Worm (Caenorhabditis elegans) whole organism, L2 larva: ENCODE measurements around the gene F10E9.5.
"Not testable (repeated sequence)": the region's sequence is repeated elsewhere in the genome, so short reads cannot be mapped to it uniquely, and the experiment has no call there.

Experiments
- C34F6.9 ChIP-seq: fragments of 150-350 bp; optimal IDR thresholded peaks from 2 replicates; lab custom pipeline; 2014; ENCODE audit warnings: missing biosample characterization, missing genetic modification characterization
- F13H6.1 ChIP-seq: sonication (generic microtip); optimal IDR thresholded peaks from 2 replicates; lab custom pipeline; 2016; ENCODE audit warnings: missing genetic modification characterization, missing compliant biosample characterization
- R02D3.7 ChIP-seq: fragments of 150-350 bp; optimal IDR thresholded peaks from 2 replicates; lab custom pipeline; 2014; ENCODE audit warnings: missing biosample characterization, missing genetic modification characterization
- Y55F3AM.14 ChIP-seq: fragments of 200-800 bp; sonication (Bioruptor generic); optimal IDR thresholded peaks from 2 replicates; lab custom pipeline; 2018; ENCODE audit warnings: mild to moderate bottlenecking, missing genetic modification characterization, missing compliant biosample characterization
- ZK546.5 ChIP-seq: sonication (generic microtip); optimal IDR thresholded peaks from 2 replicates; lab custom pipeline; 2017; ENCODE audit warnings: missing biosample characterization, missing genetic modification characterization
- alr-1 ChIP-seq: fragments of 150-350 bp; optimal IDR thresholded peaks from 2 replicates; lab custom pipeline; 2014; ENCODE audit warnings: missing biosample characterization, missing genetic modification characterization
- ama-1 ChIP-seq: fragments of 150-350 bp; optimal IDR thresholded peaks from 2 replicates; lab custom pipeline; 2018; ENCODE audit warnings: inconsistent platforms
- ceh-82 ChIP-seq: fragments of 150-350 bp; optimal IDR thresholded peaks from 2 replicates; lab custom pipeline; 2014; ENCODE audit warnings: missing biosample characterization, missing genetic modification characterization
- crh-2 ChIP-seq: sonication (generic microtip); optimal IDR thresholded peaks from 2 replicates; lab custom pipeline; 2017; ENCODE audit warnings: missing biosample characterization, missing genetic modification characterization
- dmd-4 ChIP-seq: sonication (generic microtip); optimal IDR thresholded peaks from 2 replicates; lab custom pipeline; 2017; ENCODE audit warnings: missing biosample characterization, missing genetic modification characterization
- egl-27 ChIP-seq: sonication (generic microtip); optimal IDR thresholded peaks from 3 replicates; lab custom pipeline; 2017; ENCODE audit warnings: missing biosample characterization, missing genetic modification reagents, missing genetic modification characterization
- elt-3 ChIP-seq: sonication (generic microtip); optimal IDR thresholded peaks from 2 replicates; lab custom pipeline; 2017; ENCODE audit warnings: missing biosample characterization, missing genetic modification characterization
- fos-1 ChIP-seq: fragments of 150-350 bp; optimal IDR thresholded peaks from 2 replicates; lab custom pipeline; 2014; ENCODE audit warnings: missing biosample characterization, missing genetic modification characterization
- lin-11 ChIP-seq: fragments of 150-350 bp; sonication (generic microtip); optimal IDR thresholded peaks from 2 replicates; lab custom pipeline; 2014; ENCODE audit warnings: missing biosample characterization, missing genetic modification characterization, inconsistent platforms, mixed read lengths
- lin-13 ChIP-seq: fragments of 150-350 bp; optimal IDR thresholded peaks from 2 replicates; lab custom pipeline; 2014; ENCODE audit warnings: missing biosample characterization, missing genetic modification reagents, missing genetic modification characterization
- lin-39 ChIP-seq: fragments of 150-350 bp; optimal IDR thresholded peaks from 2 replicates; lab custom pipeline; 2014; ENCODE audit warnings: missing biosample characterization, missing genetic modification reagents, missing genetic modification characterization
- lsy-2 ChIP-seq, 2 experiments: fragments of 150-350 bp in 1 of 2; sonication (generic microtip) in 1 of 2; optimal IDR thresholded peaks; 2 replicates each; lab custom pipeline; 2014 to 2017; ENCODE audit warnings: missing biosample characterization in 2 of 2, missing genetic modification characterization in 2 of 2
- mbf-1 ChIP-seq: sonication (generic microtip); optimal IDR thresholded peaks from 2 replicates; lab custom pipeline; 2017; ENCODE audit warnings: missing biosample characterization, missing genetic modification characterization
- mdl-1 ChIP-seq, 2 experiments: fragments of 150-350 bp in 1 of 2; sonication (generic microtip) in 1 of 2; optimal IDR thresholded peaks; 2 replicates each; lab custom pipeline; 2017; ENCODE audit warnings: missing biosample characterization in 2 of 2, missing genetic modification characterization in 2 of 2
- nhr-129 ChIP-seq: fragments of 150-350 bp; optimal IDR thresholded peaks from 2 replicates; lab custom pipeline; 2014; ENCODE audit warnings: missing biosample characterization, missing genetic modification characterization
- nhr-23 ChIP-seq: fragments of 150-350 bp; optimal IDR thresholded peaks from 2 replicates; lab custom pipeline; 2014; ENCODE audit warnings: missing biosample characterization, missing genetic modification reagents, missing genetic modification characterization
- peb-1 ChIP-seq: fragments of 150-350 bp; optimal IDR thresholded peaks from 2 replicates; lab custom pipeline; 2014; ENCODE audit warnings: missing biosample characterization, missing genetic modification characterization
- sem-4 ChIP-seq: fragments of 150-350 bp; optimal IDR thresholded peaks from 2 replicates; lab custom pipeline; 2014; ENCODE audit warnings: missing biosample characterization, missing genetic modification reagents, missing genetic modification characterization
- skn-1 ChIP-seq: sonication (generic microtip); optimal IDR thresholded peaks from 2 replicates; lab custom pipeline; 2017; ENCODE audit warnings: missing biosample characterization, missing genetic modification characterization
- sma-3 ChIP-seq: sonication (generic microtip); optimal IDR thresholded peaks from 2 replicates; lab custom pipeline; 2016; ENCODE audit warnings: missing genetic modification reagents, missing genetic modification characterization, missing compliant biosample characterization
- sma-9 ChIP-seq, 2 experiments: fragments of 150-350 bp in 1 of 2; sonication (generic microtip) in 1 of 2; optimal IDR thresholded peaks; 2 replicates each; lab custom pipeline; 2014 to 2016; ENCODE audit warnings: missing genetic modification characterization in 2 of 2, mild to moderate bottlenecking in 1 of 2, missing biosample characterization in 1 of 2, missing compliant biosample characterization in 1 of 2, missing genetic modification reagents in 1 of 2, moderate library complexity in 1 of 2
- ztf-4 ChIP-seq: fragments of 150-350 bp; optimal IDR thresholded peaks from 2 replicates; lab custom pipeline; 2014; ENCODE audit warnings: missing biosample characterization, missing genetic modification characterization

The F10E9.5 gene

ce11 chrIII:8325574-8326513 lies 18.5 kb downstream of the F10E9.5 start, which contains the start of gene ZC262.13:
TSS of gene ZC262.13 (plus strand) at chrIII:8326214.
- TF ChIP-seq R02D3.7 (tag; lab: Kevin White, UChicago) = no peak
- no peak for TF ChIP-seq lin-13 (GFP tag; lab: Kevin White, UChicago)
- TF ChIP-seq fos-1 (tag; lab: Kevin White, UChicago) = peak; percentile 36
- TF ChIP-seq lsy-2 (tag; optimal IDR thresholded peaks at IDR 0.05; lab: Kevin White, UChicago) = no peak
- no peak for TF ChIP-seq nhr-23 (tag; lab: Kevin White, UChicago)
- no peak for TF ChIP-seq nhr-129 (tag; lab: Kevin White, UChicago)
- no peak for TF ChIP-seq sma-3 (GFP tag; lab: Kevin White, UChicago)
- TF ChIP-seq ZK546.5 (tag; lab: Kevin White, UChicago) = no peak

- TF ChIP-seq mbf-1 (tag; lab: Kevin White, UChicago) = no peak
These were observed 23.8 kb downstream of the F10E9.5 start, which contains the start of gene iglr-2 for ce11 chrIII:8331211-8331610. TSS of gene iglr-2 (minus strand) at chrIII:8331311.

- no peak for TF ChIP-seq dmd-4 (tag; lab: Kevin White, UChicago)
- peak; percentile 31 for TF ChIP-seq C34F6.9 (tag; lab: Kevin White, UChicago)
- TF ChIP-seq lsy-2 (tag; optimal IDR thresholded peaks at IDR 0.05; lab: Kevin White, UChicago) = peak; percentile 73 to 97
- no peak for TF ChIP-seq egl-27 (tag; lab: Kevin White, UChicago)
- no peak for TF ChIP-seq peb-1 (tag; lab: Kevin White, UChicago)
- no peak for TF ChIP-seq skn-1 (tag; lab: Kevin White, UChicago)
- no peak for TF ChIP-seq alr-1 (tag; lab: Kevin White, UChicago)
- peak; percentile 21 for TF ChIP-seq nhr-129 (tag; lab: Kevin White, UChicago)
- no peak for TF ChIP-seq lin-39 (tag; lab: Kevin White, UChicago)
- no peak for TF ChIP-seq ZK546.5 (tag; lab: Kevin White, UChicago)
- no peak for TF ChIP-seq sem-4 (tag; lab: Kevin White, UChicago)
- no peak for TF ChIP-seq ama-1 (lab: Kevin White, UChicago)
- no peak for TF ChIP-seq F13H6.1 (tag; lab: Kevin White, UChicago)
- no peak for TF ChIP-seq elt-3 (tag; lab: Kevin White, UChicago)
These were observed 24.4 kb downstream of the F10E9.5 start, which contains the start of the genes mrps-18A and ZC262.2 for ce11 chrIII:8331779-8332178. TSS of gene mrps-18A (minus strand) at chrIII:8331919. TSS of gene ZC262.2 (plus strand) at chrIII:8332062.

- TF ChIP-seq crh-2 (tag; lab: Kevin White, UChicago) = no peak
These were observed 27.0 kb downstream of the F10E9.5 start, which contains the start of gene ZC262.4 for ce11 chrIII:8334432-8334831. TSS of gene ZC262.4 (minus strand) at chrIII:8334532.

ce11 chrIII:8339372-8339771 lies 32.0 kb downstream of the F10E9.5 start, which contains the start of gene clc-28:
TSS of gene clc-28 (minus strand) at chrIII:8339472.
- TF ChIP-seq mdl-1 (tag; optimal IDR thresholded peaks at IDR 0.05; lab: Kevin White, UChicago); peb-1 (tag; lab: Kevin White, UChicago); lin-11 (tag; lab: Kevin White, UChicago): not testable (repeated sequence)
- TF ChIP-seq, all 48 proteins: peak for 0; not testable (repeated sequence) for 48

ce11 chrIII:8344283-8344682 lies 36.9 kb downstream of the F10E9.5 start, which contains the start of gene ZC262.7:
TSS of gene ZC262.7 (minus strand) at chrIII:8344336.
- not testable (repeated sequence) for TF ChIP-seq Y55F3AM.14 (GFP tag; lab: Kevin White, UChicago); mdl-1 (tag; optimal IDR thresholded peaks at IDR 0.05; lab: Kevin White, UChicago); ztf-4 (tag; lab: Kevin White, UChicago)

ce11 chrIII:8347822-8348221 lies 40.4 kb downstream of the F10E9.5 start, which contains the start of gene clc-29:
TSS of gene clc-29 (minus strand) at chrIII:8347922.
- TF ChIP-seq sma-9 (GFP tag; optimal IDR thresholded peaks at IDR 0.05; lab: Kevin White, UChicago); sma-9 (tag; optimal IDR thresholded peaks at IDR 0.05; lab: Kevin White, UChicago); ceh-82 (tag; lab: Kevin White, UChicago); fos-1 (tag; lab: Kevin White, UChicago): not testable (repeated sequence)
